Worm (Caenorhabditis elegans) whole organism, mixed stage, embryonic: ENCODE data around the gene skn-1.

Experiments used
- pha-4 ChIP-seq: fragments of 150-350 bp; optimal IDR thresholded peaks from 2 replicates; lab custom pipeline; 2018; ENCODE audit warnings: missing biosample characterization, missing genetic modification reagents, missing genetic modification characterization
- unc-62 ChIP-seq: fragments of 150-350 bp; optimal IDR thresholded peaks from 2 replicates; lab custom pipeline; 2014; ENCODE audit warnings: missing biosample characterization, missing genetic modification reagents, missing genetic modification characterization

ce11 chrIV:5706603-5707002 lies 46.4 kb upstream of the skn-1 start:
- TF ChIP-seq unc-62 (GFP tag; lab: Kevin White, UChicago) (no peak), pha-4 (tag; lab: Kevin White, UChicago) (no peak)
